Fruit fly (Drosophila melanogaster): ENCODE data around the gene SK.

DNA sequence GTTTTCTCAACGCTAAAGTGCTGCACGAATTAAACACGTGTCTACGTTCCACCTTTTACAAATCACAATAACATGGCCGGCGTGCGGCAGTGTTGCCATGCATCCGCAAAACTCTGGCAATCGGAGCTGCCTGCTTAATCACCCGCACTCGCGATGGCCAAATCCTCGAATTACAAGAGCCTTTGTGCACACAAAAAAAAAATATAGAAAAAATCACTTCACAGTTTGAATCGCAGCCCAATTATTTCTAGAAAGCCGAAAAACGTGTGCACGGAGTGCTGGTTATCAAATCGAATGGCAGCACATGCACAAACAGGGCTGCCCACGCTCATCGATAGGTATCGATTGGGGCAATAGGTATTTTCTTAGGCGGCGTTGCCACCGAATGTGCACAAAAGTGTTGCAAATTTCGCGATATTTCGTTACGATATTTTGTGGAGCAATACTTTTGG is 80.6 kb downstream of the SK start, which contains the start of gene spoon:
- TF ChIP-seq CG8478 (optimal IDR thresholded peaks at IDR 0.05) (no peak), CTCF (optimal IDR thresholded peaks at IDR 0.05) (peak in 1 of 2 experiments; percentile 17)

Data from S2 (cell line).